Fruit fly (Drosophila melanogaster) whole organism, embryonic: Measurements from ENCODE around the gene fig.

Experiments used
- BEAF-32 ChIP-seq: fragments of 200-800 bp; sonication (Bioruptor generic); optimal IDR thresholded peaks from 3 replicates; lab custom pipeline; 2017; ENCODE audit warnings: missing biosample characterization, missing genetic modification characterization, mild to moderate bottlenecking, moderate library complexity, missing genetic modification reagents
- CG10565 ChIP-seq: fragments of 200-800 bp; sonication (Bioruptor generic); optimal IDR thresholded peaks from 3 replicates; lab custom pipeline; 2016; ENCODE audit warnings: missing biosample characterization, mild to moderate bottlenecking, missing genetic modification characterization
- CG11504 ChIP-seq: fragments of 200-800 bp; sonication (Bioruptor generic); optimal IDR thresholded peaks from 3 replicates; lab custom pipeline; 2019; ENCODE audit warnings: missing biosample characterization, mild to moderate bottlenecking, missing genetic modification characterization, moderate library complexity
- CG1233 ChIP-seq: fragments of 200-800 bp; sonication (Bioruptor generic); optimal IDR thresholded peaks from 4 replicates; lab custom pipeline; 2018; ENCODE audit warnings: missing biosample characterization, mild to moderate bottlenecking, missing genetic modification characterization
- CG13296 ChIP-seq: fragments of 200-800 bp; sonication (Bioruptor generic); optimal IDR thresholded peaks from 3 replicates; lab custom pipeline; 2018; ENCODE audit warnings: missing biosample characterization, mild to moderate bottlenecking, missing genetic modification characterization
- CG17328 ChIP-seq: fragments of 200-800 bp; sonication (Bioruptor generic); IDR thresholded peaks from 2 replicates; pipeline ENCODE4 v1.3.6; 2022; ENCODE audit warnings: missing biosample characterization, missing genetic modification characterization
- CG32772 ChIP-seq: fragments of 200-800 bp; sonication (Bioruptor generic); IDR thresholded peaks from 2 replicates; pipeline ENCODE4 v1.3.6; 2022; ENCODE audit warnings: missing biosample characterization, missing genetic modification characterization
- CG33557 ChIP-seq: fragments of 200-800 bp; sonication (Bioruptor generic); optimal IDR thresholded peaks from 2 replicates; lab custom pipeline; 2019; ENCODE audit warnings: missing biosample characterization, mild to moderate bottlenecking, missing genetic modification characterization, moderate library complexity
- CG4404 ChIP-seq: fragments of 200-800 bp; sonication (Bioruptor generic); IDR thresholded peaks from 2 replicates; pipeline ENCODE4 v1.3.6; 2022; ENCODE audit warnings: missing biosample characterization, missing genetic modification characterization
- CG4424 ChIP-seq: fragments of 200-800 bp; sonication (Bioruptor generic); optimal IDR thresholded peaks from 3 replicates; lab custom pipeline; 2016; ENCODE audit warnings: missing biosample characterization, missing genetic modification characterization
- CG6689 ChIP-seq: fragments of 200-800 bp; sonication (Bioruptor generic); IDR thresholded peaks from 2 replicates; pipeline ENCODE4 v1.3.6; 2022; ENCODE audit warnings: missing biosample characterization, missing genetic modification characterization
- CG6813 ChIP-seq: fragments of 200-800 bp; sonication (Bioruptor generic); optimal IDR thresholded peaks from 2 replicates; lab custom pipeline; 2017; ENCODE audit warnings: missing biosample characterization, missing genetic modification characterization, mild to moderate bottlenecking, moderate library complexity, missing genetic modification reagents
- CG7372 ChIP-seq: fragments of 200-800 bp; sonication (Bioruptor generic); IDR thresholded peaks from 2 replicates; pipeline ENCODE4 v1.3.6; 2022; ENCODE audit warnings: missing biosample characterization, missing genetic modification characterization
- CG7745 ChIP-seq: fragments of 200-800 bp; sonication (Bioruptor generic); optimal IDR thresholded peaks from 2 replicates; lab custom pipeline; 2018; ENCODE audit warnings: missing biosample characterization, mild to moderate bottlenecking, missing genetic modification characterization, moderate library complexity
- CG8281 ChIP-seq: fragments of 200-800 bp; sonication (Bioruptor generic); optimal IDR thresholded peaks from 2 replicates; lab custom pipeline; 2018; ENCODE audit warnings: missing biosample characterization, mild to moderate bottlenecking, missing genetic modification characterization, moderate library complexity
- CG8765 ChIP-seq: fragments of 200-800 bp; sonication (Bioruptor generic); IDR thresholded peaks from 2 replicates; pipeline ENCODE4 v1.3.6; 2022; ENCODE audit warnings: missing biosample characterization, missing genetic modification characterization
- CG9817 ChIP-seq: fragments of 200-800 bp; sonication (Bioruptor generic); optimal IDR thresholded peaks from 2 replicates; lab custom pipeline; 2018; ENCODE audit warnings: missing biosample characterization, mild to moderate bottlenecking, missing genetic modification characterization, moderate library complexity
- CrebB ChIP-seq: fragments of 200-800 bp; sonication (Bioruptor generic); optimal IDR thresholded peaks from 3 replicates; lab custom pipeline; 2018; ENCODE audit warnings: missing biosample characterization, mild to moderate bottlenecking, missing genetic modification characterization
- Dip3 ChIP-seq: fragments of 200-800 bp; sonication (Bioruptor generic); optimal IDR thresholded peaks from 3 replicates; lab custom pipeline; 2016; ENCODE audit warnings: missing biosample characterization, missing genetic modification characterization
- Dp ChIP-seq: fragments of 200-800 bp; sonication (Bioruptor generic); optimal IDR thresholded peaks from 2 replicates; lab custom pipeline; 2018; ENCODE audit warnings: missing biosample characterization, mild to moderate bottlenecking, missing genetic modification characterization, moderate library complexity
- Dref ChIP-seq: fragments of 200-800 bp; sonication (Bioruptor generic); IDR thresholded peaks from 2 replicates; pipeline ENCODE4 v1.3.6; 2022; ENCODE audit warnings: missing biosample characterization, missing genetic modification characterization
- Eip74EF ChIP-seq, 2 experiments: fragments of 200-800 bp in 1 of 2; fragments of >200 bp in 1 of 2; sonication (Bioruptor generic) in 1 of 2; optimal IDR thresholded peaks; 2 replicates each; lab custom pipeline; 2017 to 2019; ENCODE audit warnings: missing biosample characterization in 2 of 2, missing genetic modification characterization in 2 of 2, mild to moderate bottlenecking in 1 of 2, moderate library complexity in 1 of 2
- Hand ChIP-seq: fragments of 200-800 bp; sonication (Bioruptor generic); optimal IDR thresholded peaks from 2 replicates; lab custom pipeline; 2017; ENCODE audit warnings: mild to moderate bottlenecking, missing biosample characterization, missing genetic modification reagents, missing genetic modification characterization
- Hr3 ChIP-seq: fragments of 200-800 bp; sonication (Bioruptor generic); optimal IDR thresholded peaks from 3 replicates; lab custom pipeline; 2016; ENCODE audit warnings: missing biosample characterization, missing genetic modification characterization
- Hsf ChIP-seq: fragments of 200-800 bp; sonication (Bioruptor generic); optimal IDR thresholded peaks from 3 replicates; lab custom pipeline; 2016; ENCODE audit warnings: missing biosample characterization, missing genetic modification characterization
- Kr ChIP-seq: fragments of 200-800 bp; sonication (Bioruptor generic); optimal IDR thresholded peaks from 2 replicates; lab custom pipeline; 2017; ENCODE audit warnings: missing biosample characterization, mild to moderate bottlenecking, missing genetic modification characterization
- Med ChIP-seq: fragments of 200-800 bp; sonication (Bioruptor generic); peaks from one replicate; lab custom pipeline; 2016; ENCODE audit warnings: missing biosample characterization, missing genetic modification characterization, mild to moderate bottlenecking, inconsistent platforms, moderate library complexity
- NC2α ChIP-seq: fragments of 200-800 bp; sonication (Bioruptor generic); optimal IDR thresholded peaks from 2 replicates; lab custom pipeline; 2016; ENCODE audit warnings: missing biosample characterization, missing genetic modification characterization
- Oli ChIP-seq: fragments of 200-800 bp; sonication (Bioruptor generic); optimal IDR thresholded peaks from 2 replicates; lab custom pipeline; 2018; ENCODE audit warnings: missing biosample characterization, mild to moderate bottlenecking, missing genetic modification characterization, moderate library complexity
- Sox100B ChIP-seq: fragments of 200-800 bp; sonication (Bioruptor generic); optimal IDR thresholded peaks from 3 replicates; lab custom pipeline; 2018; ENCODE audit warnings: missing biosample characterization, mild to moderate bottlenecking, missing genetic modification characterization
- Spps ChIP-seq: fragments of 200-800 bp; sonication (Bioruptor generic); optimal IDR thresholded peaks from 2 replicates; lab custom pipeline; 2018; ENCODE audit warnings: missing biosample characterization, mild to moderate bottlenecking, missing genetic modification characterization
- abd-A ChIP-seq: fragments of 200-800 bp; sonication (Bioruptor generic); optimal IDR thresholded peaks from 3 replicates; lab custom pipeline; 2019; ENCODE audit warnings: missing biosample characterization, mild to moderate bottlenecking, missing genetic modification characterization, moderate library complexity
- al ChIP-seq: fragments of 200-800 bp; sonication (Bioruptor generic); IDR thresholded peaks from 2 replicates; pipeline ENCODE4 v1.3.6; 2022; ENCODE audit warnings: missing biosample characterization, missing genetic modification characterization
- bbx ChIP-seq: fragments of 200-800 bp; sonication (Bioruptor generic); IDR thresholded peaks from 2 replicates; pipeline ENCODE4 v1.3.6; 2022; ENCODE audit warnings: missing biosample characterization, missing genetic modification characterization; ENCODE audit not compliant: partially characterized antibody
- bigmax ChIP-seq: fragments of 200-800 bp; sonication (Bioruptor generic); optimal IDR thresholded peaks from 2 replicates; lab custom pipeline; 2018; ENCODE audit warnings: missing biosample characterization, mild to moderate bottlenecking, missing genetic modification characterization
- disco-r ChIP-seq: fragments of 200-800 bp; sonication (Bioruptor generic); optimal IDR thresholded peaks from 2 replicates; lab custom pipeline; 2016; ENCODE audit warnings: missing biosample characterization, missing genetic modification characterization
- emc ChIP-seq: fragments of 200-800 bp; sonication (Bioruptor generic); optimal IDR thresholded peaks from 2 replicates; lab custom pipeline; 2016; ENCODE audit warnings: missing biosample characterization, missing genetic modification characterization
- fd102C ChIP-seq: fragments of 200-800 bp; sonication (Bioruptor generic); optimal IDR thresholded peaks from 2 replicates; lab custom pipeline; 2018; ENCODE audit warnings: missing biosample characterization, mild to moderate bottlenecking, missing genetic modification characterization, moderate library complexity
- fd3F ChIP-seq: fragments of 200-800 bp; sonication (Bioruptor generic); optimal IDR thresholded peaks from 2 replicates; lab custom pipeline; 2018; ENCODE audit warnings: missing biosample characterization, mild to moderate bottlenecking, missing genetic modification characterization, moderate library complexity
- fd96Cb ChIP-seq: fragments of 200-800 bp; sonication (Bioruptor generic); optimal IDR thresholded peaks from 2 replicates; lab custom pipeline; 2018; ENCODE audit warnings: missing biosample characterization, mild to moderate bottlenecking, missing genetic modification characterization, moderate library complexity
- kah ChIP-seq: fragments of 200-800 bp; sonication (Bioruptor generic); optimal IDR thresholded peaks from 2 replicates; lab custom pipeline; 2018; ENCODE audit warnings: missing biosample characterization, mild to moderate bottlenecking, missing genetic modification characterization
- pho ChIP-seq: fragments of 200-800 bp; sonication (Bioruptor generic); optimal IDR thresholded peaks from 2 replicates; lab custom pipeline; 2016; ENCODE audit warnings: missing biosample characterization, missing genetic modification characterization
- psq ChIP-seq: fragments of 200-800 bp; sonication (Bioruptor generic); optimal IDR thresholded peaks from 2 replicates; lab custom pipeline; 2017; ENCODE audit warnings: missing biosample characterization, missing genetic modification characterization
- ro ChIP-seq: fragments of 200-800 bp; sonication (Bioruptor generic); IDR thresholded peaks from 2 replicates; pipeline ENCODE4 v1.3.6; 2022; ENCODE audit warnings: missing biosample characterization, missing genetic modification characterization
- sna ChIP-seq: fragments of 200-800 bp; sonication (Bioruptor generic); IDR thresholded peaks from 2 replicates; pipeline ENCODE4 v1.3.6; 2022; ENCODE audit warnings: missing biosample characterization, missing genetic modification characterization; ENCODE audit not compliant: partially characterized antibody
- tio ChIP-seq: fragments of 200-800 bp; sonication (Bioruptor generic); optimal IDR thresholded peaks from 2 replicates; lab custom pipeline; 2017; ENCODE audit warnings: missing biosample characterization, missing genetic modification characterization, inconsistent platforms
- wek ChIP-seq: fragments of 200-800 bp; sonication (Bioruptor generic); optimal IDR thresholded peaks from 3 replicates; lab custom pipeline; 2018; ENCODE audit warnings: missing biosample characterization, mild to moderate bottlenecking, missing genetic modification characterization, moderate library complexity
- wor ChIP-seq: fragments of 200-800 bp; sonication (Bioruptor generic); IDR thresholded peaks from 2 replicates; pipeline ENCODE4 v1.3.6; 2022; ENCODE audit warnings: missing biosample characterization, missing genetic modification characterization
- zfh2 ChIP-seq: fragments of 200-800 bp; sonication (Bioruptor generic); optimal IDR thresholded peaks from 2 replicates; lab custom pipeline; 2016; ENCODE audit warnings: missing biosample characterization, missing genetic modification characterization

The fig gene

dm6 chr3R:29772090-29772794 lies 8.0 kb downstream of the fig start (continued):
- TF ChIP-seq Med (GFP tag; lab: Kevin White, UChicago) (peak; percentile 24), CG13296 (GFP tag; lab: Kevin White, UChicago) (no peak), Sox100B (GFP tag; lab: Kevin White, UChicago) (peak; percentile 61), Kr (GFP tag; lab: Kevin White, UChicago) (no peak), fd102C (GFP tag; lab: Kevin White, UChicago) (no peak), Hand (GFP tag; lab: Kevin White, UChicago) (no peak), CG17328 (GFP tag; lab: Robert Waterston, UW) (no peak), disco-r (GFP tag; lab: Kevin White, UChicago) (no peak), CG8281 (tag; lab: Kevin White, UChicago) (no peak), CG9817 (peak; percentile 35), fd96Cb (tag; lab: Kevin White, UChicago) (no peak), fd3F (GFP tag; lab: Kevin White, UChicago) (no peak), Hr3 (GFP tag; lab: Kevin White, UChicago) (peak; percentile 24), abd-A (tag; lab: Kevin White, UChicago) (no peak), CG1233 (GFP tag; lab: Kevin White, UChicago) (peak; percentile 49), zfh2 (GFP tag; lab: Kevin White, UChicago) (no peak), emc (GFP tag; lab: Kevin White, UChicago) (no peak), CG6689 (GFP tag; lab: Robert Waterston, UW) (peak; percentile 43; the same call in 1 of the 2 replicates), psq (GFP tag; lab: Kevin White, UChicago) (peak; percentile 89), kah (GFP tag; lab: Kevin White, UChicago) (no peak), CrebB (tag; lab: Kevin White, UChicago) (no peak), CG7372 (GFP tag; lab: Robert Waterston, UW) (no peak), bigmax (GFP tag; lab: Kevin White, UChicago) (no peak), NC2α (GFP tag; lab: Kevin White, UChicago) (no peak), Dp (GFP tag; lab: Kevin White, UChicago) (no peak), Hsf (GFP tag; lab: Kevin White, UChicago) (peak; percentile 8), Spps (no peak), CG8765 (GFP tag; lab: Robert Waterston, UW) (peak; percentile 48; the same call in 1 of the 2 replicates), CG4424 (GFP tag; lab: Kevin White, UChicago) (peak; percentile 62), tio (GFP tag; lab: Kevin White, UChicago) (peak; percentile 62), wor (no peak), Oli (tag; lab: Kevin White, UChicago) (peak; percentile 36), CG7745 (tag; lab: Kevin White, UChicago) (no peak), al (GFP tag; lab: Robert Waterston, UW) (0 out of 2 replicates have a peak, but pooled peaks have one; percentile 22), Dref (GFP tag; lab: Robert Waterston, UW) (no peak), CG6813 (no peak), wek (no peak), BEAF-32 (GFP tag; lab: Kevin White, UChicago) (peak; percentile 64), CG4404 (no peak), Eip74EF (GFP tag; optimal IDR thresholded peaks at IDR 0.05; lab: Kevin White, UChicago) (no peak), bbx (no peak), ro (GFP tag; lab: Robert Waterston, UW) (no peak), CG33557 (GFP tag; lab: Kevin White, UChicago) (no peak), Dip3 (no peak), CG11504 (tag; lab: Kevin White, UChicago) (peak; percentile 61), CG32772 (GFP tag; lab: Robert Waterston, UW) (no peak), CG10565 (GFP tag; lab: Kevin White, UChicago) (no peak), pho (no peak), sna (no peak)
